Fruit fly (Drosophila melanogaster) whole organism, embryonic: ENCODE measurements around the gene CG11898.
A peak's percentile ranks its signal among the peaks of the same experiment; 100 is the strongest.

Experiments
- Blimp-1 ChIP-seq: fragments of 200-800 bp; sonication (Bioruptor generic); optimal IDR thresholded peaks from 3 replicates; lab custom pipeline; 2018; ENCODE audit warnings: missing biosample characterization, missing genetic modification characterization, mild to moderate bottlenecking, moderate library complexity, missing genetic modification reagents
- CG10321 ChIP-seq: fragments of 200-800 bp; sonication (Bioruptor generic); IDR thresholded peaks from 2 replicates; pipeline ENCODE4 v1.3.6; 2022; ENCODE audit warnings: missing biosample characterization, missing genetic modification characterization
- CG10462 ChIP-seq: fragments of 200-800 bp; sonication (Bioruptor generic); optimal IDR thresholded peaks from 2 replicates; lab custom pipeline; 2016; ENCODE audit warnings: missing biosample characterization, missing genetic modification characterization
- CG10565 ChIP-seq: fragments of 200-800 bp; sonication (Bioruptor generic); optimal IDR thresholded peaks from 3 replicates; lab custom pipeline; 2016; ENCODE audit warnings: missing biosample characterization, mild to moderate bottlenecking, missing genetic modification characterization
- CG11093 ChIP-seq: fragments of 200-800 bp; sonication (Bioruptor generic); IDR thresholded peaks from 3 replicates; pipeline ENCODE4 v1.3.6; 2022; ENCODE audit warnings: missing biosample characterization, missing genetic modification characterization
- CG12769 ChIP-seq: fragments of 200-800 bp; sonication (Bioruptor generic); optimal IDR thresholded peaks from 2 replicates; lab custom pipeline; 2019; ENCODE audit warnings: missing biosample characterization, mild to moderate bottlenecking, missing genetic modification characterization, moderate library complexity
- CG13775 ChIP-seq: fragments of 200-800 bp; sonication (Bioruptor generic); optimal IDR thresholded peaks from 3 replicates; lab custom pipeline; 2017; ENCODE audit warnings: missing biosample characterization, mild to moderate bottlenecking, missing genetic modification characterization
- CG14050 ChIP-seq: fragments of 200-800 bp; sonication (Bioruptor generic); IDR thresholded peaks from 3 replicates; pipeline ENCODE4 v1.3.6; 2022; ENCODE audit warnings: missing biosample characterization, missing genetic modification characterization
- CG14441 ChIP-seq: fragments of 200-800 bp; sonication (Bioruptor generic); IDR thresholded peaks from 2 replicates; pipeline ENCODE4 v1.3.6; 2022; ENCODE audit warnings: missing biosample characterization, missing genetic modification characterization
- CG17802 ChIP-seq: fragments of 200-800 bp; sonication (Bioruptor generic); optimal IDR thresholded peaks from 2 replicates; lab custom pipeline; 2018; ENCODE audit warnings: missing biosample characterization, mild to moderate bottlenecking, missing genetic modification characterization, moderate library complexity
- CG2129 ChIP-seq: fragments of 200-800 bp; sonication (Bioruptor generic); IDR thresholded peaks from 2 replicates; pipeline ENCODE4 v1.3.6; 2022; ENCODE audit warnings: missing biosample characterization, missing genetic modification characterization; ENCODE audit not compliant: partially characterized antibody
- CG2712 ChIP-seq: fragments of 200-800 bp; optimal IDR thresholded peaks from 3 replicates; lab custom pipeline; 2019; ENCODE audit warnings: missing biosample characterization, mild to moderate bottlenecking, missing genetic modification characterization, moderate library complexity
- CG3995 ChIP-seq: fragments of 200-800 bp; sonication (Bioruptor generic); optimal IDR thresholded peaks from 3 replicates; lab custom pipeline; 2016; ENCODE audit warnings: missing biosample characterization, missing genetic modification characterization
- CG4360 ChIP-seq: fragments of 200-800 bp; sonication (Bioruptor generic); IDR thresholded peaks from 2 replicates; pipeline ENCODE4 v1.3.6; 2022; ENCODE audit warnings: missing biosample characterization, missing genetic modification characterization
- CG4854 ChIP-seq: fragments of 200-800 bp; sonication (Bioruptor generic); optimal IDR thresholded peaks from 2 replicates; lab custom pipeline; 2016; ENCODE audit warnings: missing biosample characterization, missing genetic modification characterization, inconsistent platforms
- CG6765 ChIP-seq: fragments of 200-800 bp; sonication (Bioruptor generic); optimal IDR thresholded peaks from 3 replicates; lab custom pipeline; 2017; ENCODE audit warnings: missing biosample characterization, mild to moderate bottlenecking, missing genetic modification characterization
- CG8765 ChIP-seq: fragments of 200-800 bp; sonication (Bioruptor generic); IDR thresholded peaks from 2 replicates; pipeline ENCODE4 v1.3.6; 2022; ENCODE audit warnings: missing biosample characterization, missing genetic modification characterization
- CTCF ChIP-seq: fragments of 200-800 bp; sonication (Bioruptor generic); optimal IDR thresholded peaks from 2 replicates; lab custom pipeline; 2017; ENCODE audit warnings: missing biosample characterization, mild to moderate bottlenecking, missing genetic modification characterization, moderate library complexity
- Camta ChIP-seq: fragments of 200-800 bp; sonication (Bioruptor generic); optimal IDR thresholded peaks from 2 replicates; lab custom pipeline; 2016; ENCODE audit warnings: missing biosample characterization, missing genetic modification characterization
- Dip2 ChIP-seq: fragments of 200-800 bp; sonication (Bioruptor generic); IDR thresholded peaks from 2 replicates; pipeline ENCODE4 v1.3.6; 2022; ENCODE audit warnings: missing biosample characterization, missing genetic modification characterization
- Dll ChIP-seq: fragments of 200-800 bp; sonication (Bioruptor generic); IDR thresholded peaks from 4 replicates; pipeline ENCODE4 v1.3.6; 2022; ENCODE audit warnings: missing biosample characterization, missing genetic modification characterization; ENCODE audit not compliant: partially characterized antibody
- E2f2 ChIP-seq: fragments of 200-800 bp; sonication (Bioruptor generic); IDR thresholded peaks from 2 replicates; pipeline ENCODE4 v1.3.6; 2022; ENCODE audit warnings: missing biosample characterization, missing genetic modification characterization
- Hr78 ChIP-seq, 2 experiments: fragments of 200-800 bp in 1 of 2; fragments of >200 bp in 1 of 2; sonication (Bioruptor generic) in 1 of 2; optimal IDR thresholded peaks; 2 replicates each; lab custom pipeline; 2017 to 2019; ENCODE audit warnings: missing biosample characterization in 2 of 2, missing genetic modification characterization in 2 of 2, mild to moderate bottlenecking in 1 of 2, moderate library complexity in 1 of 2
- Nf-YB ChIP-seq: fragments of 200-800 bp; sonication (Bioruptor generic); optimal IDR thresholded peaks from 3 replicates; lab custom pipeline; 2019; ENCODE audit warnings: missing biosample characterization, mild to moderate bottlenecking, missing genetic modification characterization, moderate library complexity
- Ptx1 ChIP-seq: fragments of 200-800 bp; sonication (Bioruptor generic); IDR thresholded peaks from 2 replicates; pipeline ENCODE4 v1.3.6; 2022; ENCODE audit warnings: missing biosample characterization, missing genetic modification characterization
- Side ChIP-seq: fragments of 200-800 bp; sonication (Bioruptor generic); optimal IDR thresholded peaks from 2 replicates; lab custom pipeline; 2016; ENCODE audit warnings: missing biosample characterization, missing genetic modification characterization
- Ssrp ChIP-seq: fragments of 200-800 bp; sonication (Bioruptor generic); optimal IDR thresholded peaks from 2 replicates; lab custom pipeline; 2018; ENCODE audit warnings: missing biosample characterization, mild to moderate bottlenecking, missing genetic modification characterization, moderate library complexity
- Vsx1 ChIP-seq: fragments of 200-800 bp; sonication (Bioruptor generic); optimal IDR thresholded peaks from 2 replicates; lab custom pipeline; 2017; ENCODE audit warnings: missing biosample characterization, mild to moderate bottlenecking, missing genetic modification characterization, missing genetic modification reagents
- Xrp1 ChIP-seq: fragments of 200-800 bp; sonication (Bioruptor generic); IDR thresholded peaks from 2 replicates; pipeline ENCODE4 v1.3.6; 2022; ENCODE audit warnings: missing biosample characterization, missing genetic modification characterization
- ash1 ChIP-seq: fragments of 200-800 bp; sonication (Bioruptor generic); optimal IDR thresholded peaks from 2 replicates; lab custom pipeline; 2018; ENCODE audit warnings: missing biosample characterization, mild to moderate bottlenecking, missing genetic modification characterization
- bcd ChIP-seq: fragments of 200-800 bp; sonication (Bioruptor generic); optimal IDR thresholded peaks from 2 replicates; lab custom pipeline; 2017; ENCODE audit warnings: missing biosample characterization, mild to moderate bottlenecking, missing genetic modification characterization
- cad ChIP-seq: fragments of >200 bp; optimal IDR thresholded peaks from 2 replicates; lab custom pipeline; 2017; ENCODE audit warnings: missing biosample characterization, missing genetic modification characterization
- caup ChIP-seq: fragments of 200-800 bp; sonication (Bioruptor generic); optimal IDR thresholded peaks from 3 replicates; lab custom pipeline; 2017; ENCODE audit warnings: missing biosample characterization, mild to moderate bottlenecking, missing genetic modification characterization, moderate library complexity; ENCODE audit not compliant: severe bottlenecking
- chm ChIP-seq: fragments of 200-800 bp; sonication (Bioruptor generic); IDR thresholded peaks from 2 replicates; pipeline ENCODE4 v1.3.6; 2022; ENCODE audit warnings: missing biosample characterization, missing genetic modification characterization
- ci ChIP-seq: fragments of 200-800 bp; sonication (Bioruptor generic); IDR thresholded peaks from 3 replicates; pipeline ENCODE4 v1.3.6; 2022; ENCODE audit warnings: missing biosample characterization, missing genetic modification characterization
- dan ChIP-seq: fragments of 200-800 bp; sonication (Bioruptor generic); IDR thresholded peaks from 2 replicates; pipeline ENCODE4 v1.3.6; 2022; ENCODE audit warnings: missing biosample characterization, missing genetic modification characterization
- ind ChIP-seq: fragments of 200-800 bp; sonication (Bioruptor generic); optimal IDR thresholded peaks from 3 replicates; lab custom pipeline; 2016; ENCODE audit warnings: missing biosample characterization, missing genetic modification characterization
- jing ChIP-seq: fragments of 200-800 bp; sonication (Bioruptor generic); optimal IDR thresholded peaks from 2 replicates; lab custom pipeline; 2018; ENCODE audit warnings: missing biosample characterization, mild to moderate bottlenecking, missing genetic modification characterization
- lola ChIP-seq, 3 experiments: fragments of >200 bp in 2 of 3; fragments of 200-800 bp in 1 of 3; sonication (Bioruptor generic) in 1 of 3; optimal IDR thresholded peaks; 2 replicates each; lab custom pipeline; 2017 to 2019; ENCODE audit warnings: missing biosample characterization in 3 of 3, missing genetic modification characterization in 3 of 3, mild to moderate bottlenecking in 1 of 3, moderate library complexity in 1 of 3
- lov ChIP-seq, 2 experiments: fragments of 200-800 bp in 1 of 2; fragments of >200 bp in 1 of 2; sonication (Bioruptor generic) in 1 of 2; IDR thresholded peaks in 1 of 2; optimal IDR thresholded peaks in 1 of 2; 2 replicates in 1 of 2; 3 replicates in 1 of 2; pipeline versions ENCODE4 v1.3.6 to Lab custom; 2017 to 2022; ENCODE audit warnings: missing biosample characterization in 1 of 2, missing genetic modification characterization in 1 of 2
- luna ChIP-seq: fragments of 200-800 bp; sonication (Bioruptor generic); optimal IDR thresholded peaks from 2 replicates; lab custom pipeline; 2016; ENCODE audit warnings: missing biosample characterization, missing genetic modification characterization
- maf-S ChIP-seq: fragments of 200-800 bp; sonication (Bioruptor generic); optimal IDR thresholded peaks from 2 replicates; lab custom pipeline; 2016; ENCODE audit warnings: missing biosample characterization, missing genetic modification characterization
- nau ChIP-seq: fragments of 200-800 bp; sonication (Bioruptor generic); optimal IDR thresholded peaks from 3 replicates; lab custom pipeline; 2017; ENCODE audit warnings: missing biosample characterization, mild to moderate bottlenecking, missing genetic modification characterization, missing genetic modification reagents
- repo ChIP-seq: fragments of 200-800 bp; sonication (Bioruptor generic); optimal IDR thresholded peaks from 2 replicates; lab custom pipeline; 2016; ENCODE audit warnings: missing biosample characterization, missing genetic modification characterization
- schlank ChIP-seq: fragments of 200-800 bp; sonication (Bioruptor generic); optimal IDR thresholded peaks from 2 replicates; lab custom pipeline; 2018; ENCODE audit warnings: missing biosample characterization, mild to moderate bottlenecking, missing genetic modification characterization
- scrt ChIP-seq: fragments of 200-800 bp; sonication (Bioruptor generic); optimal IDR thresholded peaks from 2 replicates; lab custom pipeline; 2018; ENCODE audit warnings: missing biosample characterization, mild to moderate bottlenecking, missing genetic modification characterization, moderate library complexity
- sr ChIP-seq: fragments of 200-800 bp; sonication (Bioruptor generic); IDR thresholded peaks from 3 replicates; pipeline ENCODE4 v1.3.6; 2022; ENCODE audit warnings: missing biosample characterization, missing genetic modification characterization
- tup ChIP-seq: fragments of 200-800 bp; sonication (Bioruptor generic); optimal IDR thresholded peaks from 2 replicates; lab custom pipeline; 2016; ENCODE audit warnings: missing biosample characterization, mild to moderate bottlenecking, missing genetic modification characterization, moderate library complexity

The CG11898 gene

dm6 chr3R:29122817-29123611, 42.4 kb upstream of the CG11898 start, which contains the start of the genes yem and Ctl2 (continued):
- peak in 1 of 3 experiments; percentile 69 for TF ChIP-seq lola (GFP tag; optimal IDR thresholded peaks at IDR 0.05; lab: Kevin White, UChicago)
- TF ChIP-seq Hr78 (GFP tag; optimal IDR thresholded peaks at IDR 0.05; lab: Kevin White, UChicago): no peak
- peak; percentile 68 for TF ChIP-seq CG2712 (tag; lab: Kevin White, UChicago)
- TF ChIP-seq ci: peak; percentile 68
- TF ChIP-seq Vsx1 (GFP tag; lab: Kevin White, UChicago): no peak
- TF ChIP-seq Dip2: no peak
- TF ChIP-seq luna (GFP tag; lab: Kevin White, UChicago): peak; percentile 31
- peak; percentile 37 for TF ChIP-seq repo (GFP tag; lab: Kevin White, UChicago)
- TF ChIP-seq CG4360 (GFP tag; lab: Robert Waterston, UW): no peak
- TF ChIP-seq CG13775 (GFP tag; lab: Kevin White, UChicago): peak; percentile 80
- no peak; the same call in 2 of the 3 replicates for TF ChIP-seq CG14050 (GFP tag; lab: Robert Waterston, UW)
- TF ChIP-seq Nf-YB (GFP tag; lab: Kevin White, UChicago): peak; percentile 25
- 0 out of 2 replicates have a peak, but pooled peaks have one; percentile 7 for TF ChIP-seq CG8765 (GFP tag; lab: Robert Waterston, UW)
- peak; percentile 79 for TF ChIP-seq maf-S (GFP tag; lab: Kevin White, UChicago)
- TF ChIP-seq E2f2: no peak; the same call in none of the 2 replicates
- peak; percentile 70 for TF ChIP-seq caup (GFP tag; lab: Kevin White, UChicago)
- peak; percentile 76 for TF ChIP-seq ind (GFP tag; lab: Kevin White, UChicago)
- peak; percentile 67; the same call in 1 of the 2 replicates for TF ChIP-seq CG14441 (GFP tag; lab: Robert Waterston, UW)
- TF ChIP-seq CG10321 (GFP tag; lab: Robert Waterston, UW): 0 out of 2 replicates have a peak, but pooled peaks have one; percentile 20
- peak; percentile 57 for TF ChIP-seq ash1 (GFP tag; lab: Kevin White, UChicago)
- TF ChIP-seq lov (optimal IDR thresholded peaks at IDR 0.05; lab: Kevin White, UChicago): no peak
- TF ChIP-seq lov (GFP tag; IDR thresholded peaks at IDR 0.05; lab: Robert Waterston, UW): peak; percentile 16; the same call in 1 of the 3 replicates
- peak; percentile 77 for TF ChIP-seq Side (GFP tag; lab: Kevin White, UChicago)
- TF ChIP-seq schlank: no peak
- TF ChIP-seq Xrp1 (GFP tag; lab: Robert Waterston, UW): no peak
- TF ChIP-seq Dll: no peak
- peak; percentile 50; the same call in 1 of the 2 replicates for TF ChIP-seq chm
- no peak for TF ChIP-seq CG10565 (GFP tag; lab: Kevin White, UChicago)
- peak; percentile 28 for TF ChIP-seq jing (GFP tag; lab: Kevin White, UChicago)
- TF ChIP-seq CG11093 (GFP tag; lab: Robert Waterston, UW): no peak; the same call in 2 of the 3 replicates
- TF ChIP-seq CG3995 (GFP tag; lab: Kevin White, UChicago): peak; percentile 95
- peak; percentile 80 for TF ChIP-seq Camta
- TF ChIP-seq CG12769: peak; percentile 48
- no peak for TF ChIP-seq CG2129 (GFP tag; lab: Robert Waterston, UW)
- TF ChIP-seq dan (GFP tag; lab: Robert Waterston, UW): no peak
- TF ChIP-seq CG6765 (GFP tag; lab: Kevin White, UChicago): no peak
- TF ChIP-seq tup (GFP tag; lab: Kevin White, UChicago): peak; percentile 31
- TF ChIP-seq CG4854 (GFP tag; lab: Kevin White, UChicago): peak; percentile 51
- no peak for TF ChIP-seq nau (GFP tag; lab: Kevin White, UChicago)
- TF ChIP-seq Ptx1 (GFP tag; lab: Robert Waterston, UW): peak; percentile 73
- peak; percentile 18; the same call in 1 of the 3 replicates for TF ChIP-seq sr (GFP tag; lab: Robert Waterston, UW)
- peak; percentile 71 for TF ChIP-seq CG17802 (tag; lab: Kevin White, UChicago)
- peak; percentile 76 for TF ChIP-seq bcd (GFP tag; lab: Kevin White, UChicago)
- TF ChIP-seq CTCF (GFP tag; lab: Kevin White, UChicago): no peak
- peak; percentile 23 for TF ChIP-seq Blimp-1 (GFP tag; lab: Kevin White, UChicago)
- TF ChIP-seq Ssrp (tag; lab: Kevin White, UChicago): peak; percentile 65
- peak; percentile 5 for TF ChIP-seq scrt (GFP tag; lab: Kevin White, UChicago)
- TF ChIP-seq cad: no peak
- TF ChIP-seq CG10462: peak; percentile 28
